Worm (Caenorhabditis elegans): ENCODE data around the gene dos-2.

dos-2 gene

ce11 chrII:3992029-3992428 is 16.0 kb downstream of the dos-2 start (continued):
- no peak for TF ChIP-seq F44E2.7 (GFP tag; IDR thresholded peaks at IDR 0.05)
- TF ChIP-seq attf-4 (tag; optimal IDR thresholded peaks at IDR 0.05), result no peak
- no peak for TF ChIP-seq unc-39 (tag; optimal IDR thresholded peaks at IDR 0.05)
- TF ChIP-seq R02D3.7 (tag; optimal IDR thresholded peaks at IDR 0.05), result no peak
- TF ChIP-seq lin-1 (GFP tag; IDR thresholded peaks at IDR 0.05), result no peak
- TF ChIP-seq ztf-7 (tag; optimal IDR thresholded peaks at IDR 0.05), result no peak
- no peak for TF ChIP-seq F37D6.2 (tag; optimal IDR thresholded peaks at IDR 0.05)
- no peak for TF ChIP-seq nhr-42 (GFP tag; IDR thresholded peaks at IDR 0.05)
- TF ChIP-seq madf-5 (GFP tag; IDR thresholded peaks at IDR 0.05), result no peak
- no peak for TF ChIP-seq hmg-1.1 (GFP tag; IDR thresholded peaks at IDR 0.05)

ce11 chrII:3992660-3993245 is 16.7 kb downstream of the dos-2 start, which contains the start of gene Y14H12A.1:
TSS of gene Y14H12A.1 (plus strand) at chrII:3993195.
- TF ChIP-seq Y5F2A.4 (GFP tag; optimal IDR thresholded peaks at IDR 0.05), result no peak
- no peak for TF ChIP-seq madf-5 (GFP tag; IDR thresholded peaks at IDR 0.05)
- TF ChIP-seq ceh-62 (tag; optimal IDR thresholded peaks at IDR 0.05), result no peak
- peak; percentile 75; the same call in 1 of the 2 replicates for TF ChIP-seq php-3 (GFP tag; IDR thresholded peaks at IDR 0.05)
- TF ChIP-seq daf-16 (GFP tag; optimal IDR thresholded peaks at IDR 0.05), result no peak
- TF ChIP-seq daf-16 (tag; optimal IDR thresholded peaks at IDR 0.05), result peak; percentile 72
- TF ChIP-seq Y48G9A.11 (GFP tag; IDR thresholded peaks at IDR 0.05), result no peak

ce11 chrII:3996005-3996404 is 20.0 kb downstream of the dos-2 start, which contains the start of gene clc-22:
TSS of gene clc-22 (minus strand) at chrII:3996075.
- no peak for TF ChIP-seq fos-1 (tag; optimal IDR thresholded peaks at IDR 0.05)
- TF ChIP-seq mxl-3 (GFP tag; optimal IDR thresholded peaks at IDR 0.05), result no peak
- TF ChIP-seq mdl-1 (tag; optimal IDR thresholded peaks at IDR 0.05), result no peak
- TF ChIP-seq nhr-6 (tag; optimal IDR thresholded peaks at IDR 0.05), result no peak
- no peak for TF ChIP-seq mdt-29 (GFP tag; IDR thresholded peaks at IDR 0.05)
- no peak for TF ChIP-seq fkh-10 (GFP tag; optimal IDR thresholded peaks at IDR 0.05)
- TF ChIP-seq arid-1 (GFP tag; conservative IDR thresholded peaks at IDR 0.05), result no peak
- TF ChIP-seq ctbp-1 (GFP tag; IDR thresholded peaks at IDR 0.05), result no peak
- no peak for TF ChIP-seq vab-7 (GFP tag; IDR thresholded peaks at IDR 0.05)
- no peak for TF ChIP-seq lin-13 (GFP tag; optimal IDR thresholded peaks at IDR 0.05)
- TF ChIP-seq ZK337.2 (GFP tag; IDR thresholded peaks at IDR 0.05), result no peak
- no peak for TF ChIP-seq mep-1 (tag; optimal IDR thresholded peaks at IDR 0.05)
- no peak for TF ChIP-seq aha-1 (tag)

- TF ChIP-seq tra-1 (GFP tag; IDR thresholded peaks at IDR 0.05), result 0 out of 2 replicates have a peak, but pooled peaks have one; percentile 59
- TF ChIP-seq set-16 (GFP tag; IDR thresholded peaks at IDR 0.05), result peak; percentile 76
- TF ChIP-seq lin-15B (tag; optimal IDR thresholded peaks at IDR 0.05), result no peak
- peak; percentile 35 for TF ChIP-seq aha-1 (tag)
- no peak for TF ChIP-seq ceh-82 (tag; optimal IDR thresholded peaks at IDR 0.05)
- TF ChIP-seq hmg-1.1 (GFP tag; IDR thresholded peaks at IDR 0.05), result 0 out of 2 replicates have a peak, but pooled peaks have one; percentile 24
- TF ChIP-seq unc-62 (GFP tag; optimal IDR thresholded peaks at IDR 0.05 in 1 of 2), result peak in 1 of 2 experiments; percentile 32
- no peak for TF ChIP-seq unc-62 (tag; optimal IDR thresholded peaks at IDR 0.05)
These were observed 23.5 kb downstream of the dos-2 start for ce11 chrII:3999537-3999936.

- TF ChIP-seq F44E2.7 (GFP tag; IDR thresholded peaks at IDR 0.05) (no peak), attf-4 (tag; optimal IDR thresholded peaks at IDR 0.05) (no peak), T26A8.4 (GFP tag; IDR thresholded peaks at IDR 0.05) (no peak), ceh-82 (tag; optimal IDR thresholded peaks at IDR 0.05) (no peak), lsy-2 (tag; optimal IDR thresholded peaks at IDR 0.05) (no peak), ceh-20 (GFP tag; IDR thresholded peaks at IDR 0.05) (no peak)
These were observed 24.4 kb downstream of the dos-2 start for ce11 chrII:4000430-4000829.
